Fruit fly (Drosophila melanogaster) whole organism, embryonic: ENCODE results near the gene OS9.

Experiments used
- ATbp ChIP-seq: fragments of 200-800 bp; sonication (Bioruptor generic); optimal IDR thresholded peaks from 2 replicates; lab custom pipeline; 2017; ENCODE audit warnings: missing biosample characterization, mild to moderate bottlenecking, missing genetic modification characterization, missing genetic modification reagents
- Abd-B ChIP-seq: fragments of 200-800 bp; sonication (Bioruptor generic); optimal IDR thresholded peaks from 2 replicates; lab custom pipeline; 2018; ENCODE audit warnings: missing biosample characterization, mild to moderate bottlenecking, missing genetic modification characterization, moderate library complexity
- Awh ChIP-seq: fragments of 200-800 bp; sonication (Bioruptor generic); IDR thresholded peaks from 2 replicates; pipeline ENCODE4, ENCODE4 v1.3.6; 2022; ENCODE audit warnings: missing biosample characterization, missing genetic modification characterization
- Blimp-1 ChIP-seq: fragments of 200-800 bp; sonication (Bioruptor generic); optimal IDR thresholded peaks from 3 replicates; lab custom pipeline; 2018; ENCODE audit warnings: missing biosample characterization, missing genetic modification characterization, mild to moderate bottlenecking, moderate library complexity, missing genetic modification reagents
- Bteb2 ChIP-seq: fragments of 200-800 bp; sonication (Bioruptor generic); optimal IDR thresholded peaks from 2 replicates; lab custom pipeline; 2016; ENCODE audit warnings: missing biosample characterization, missing genetic modification characterization
- C15 ChIP-seq: fragments of 200-800 bp; sonication (Bioruptor generic); IDR thresholded peaks from 3 replicates; pipeline ENCODE4 v1.3.6; 2022; ENCODE audit warnings: missing biosample characterization, missing genetic modification characterization
- CG10565 ChIP-seq: fragments of 200-800 bp; sonication (Bioruptor generic); optimal IDR thresholded peaks from 3 replicates; lab custom pipeline; 2016; ENCODE audit warnings: missing biosample characterization, mild to moderate bottlenecking, missing genetic modification characterization
- CG12071 ChIP-seq: fragments of 200-800 bp; sonication (Bioruptor generic); optimal IDR thresholded peaks from 3 replicates; lab custom pipeline; 2018; ENCODE audit warnings: missing biosample characterization, mild to moderate bottlenecking, missing genetic modification characterization
- CG14014 ChIP-seq: fragments of 200-800 bp; sonication (Bioruptor generic); IDR thresholded peaks from 2 replicates; pipeline ENCODE4 v1.3.6; 2022; ENCODE audit warnings: missing biosample characterization, missing genetic modification characterization
- CG1603 ChIP-seq: fragments of 200-800 bp; sonication (Bioruptor generic); optimal IDR thresholded peaks from 2 replicates; lab custom pipeline; 2019; ENCODE audit warnings: missing biosample characterization, mild to moderate bottlenecking, missing genetic modification characterization, moderate library complexity
- CG17359 ChIP-seq: fragments of 200-800 bp; sonication (Bioruptor generic); optimal IDR thresholded peaks from 3 replicates; lab custom pipeline; 2018; ENCODE audit warnings: missing biosample characterization, mild to moderate bottlenecking, missing genetic modification characterization, moderate library complexity
- CG17802 ChIP-seq: fragments of 200-800 bp; sonication (Bioruptor generic); optimal IDR thresholded peaks from 2 replicates; lab custom pipeline; 2018; ENCODE audit warnings: missing biosample characterization, mild to moderate bottlenecking, missing genetic modification characterization, moderate library complexity
- CG17912 ChIP-seq: fragments of 200-800 bp; sonication (Bioruptor generic); optimal IDR thresholded peaks from 2 replicates; lab custom pipeline; 2018; ENCODE audit warnings: missing biosample characterization, mild to moderate bottlenecking, missing genetic modification characterization
- CG18764 ChIP-seq: fragments of 200-800 bp; sonication (Bioruptor generic); optimal IDR thresholded peaks from 3 replicates; lab custom pipeline; 2016; ENCODE audit warnings: missing biosample characterization, missing genetic modification characterization
- CG34376 ChIP-seq: fragments of 200-800 bp; sonication (Bioruptor generic); optimal IDR thresholded peaks from 2 replicates; lab custom pipeline; 2018; ENCODE audit warnings: missing biosample characterization, mild to moderate bottlenecking, missing genetic modification characterization
- CG42726 ChIP-seq: fragments of 200-800 bp; sonication (Bioruptor generic); IDR thresholded peaks from 2 replicates; pipeline ENCODE4 v1.3.6; 2022; ENCODE audit warnings: missing biosample characterization, missing genetic modification characterization; ENCODE audit not compliant: partially characterized antibody
- CG6813 ChIP-seq: fragments of 200-800 bp; sonication (Bioruptor generic); optimal IDR thresholded peaks from 2 replicates; lab custom pipeline; 2017; ENCODE audit warnings: missing biosample characterization, missing genetic modification characterization, mild to moderate bottlenecking, moderate library complexity, missing genetic modification reagents
- Doc3 ChIP-seq: fragments of 200-800 bp; sonication (Bioruptor generic); IDR thresholded peaks from 3 replicates; pipeline ENCODE4 v1.3.6; 2022; ENCODE audit warnings: missing biosample characterization, missing genetic modification characterization; ENCODE audit not compliant: partially characterized antibody
- Drgx ChIP-seq: fragments of 200-800 bp; sonication (Bioruptor generic); IDR thresholded peaks from 2 replicates; pipeline ENCODE4 v1.3.6; 2022; ENCODE audit warnings: missing biosample characterization, missing genetic modification characterization
- Ets65A ChIP-seq: fragments of 200-800 bp; sonication (Bioruptor generic); peaks from one replicate; lab custom pipeline; 2016; ENCODE audit warnings: missing biosample characterization, missing genetic modification characterization
- Fer3 ChIP-seq: fragments of 200-800 bp; sonication (Bioruptor generic); optimal IDR thresholded peaks from 2 replicates; lab custom pipeline; 2018; ENCODE audit warnings: missing biosample characterization, mild to moderate bottlenecking, missing genetic modification characterization, moderate library complexity
- GATAe ChIP-seq: fragments of 200-800 bp; sonication (Bioruptor generic); conservative IDR thresholded peaks from 2 replicates; pipeline ENCODE4 v1.3.6; 2022; ENCODE audit warnings: missing biosample characterization, missing genetic modification characterization
- H15 ChIP-seq: fragments of 200-800 bp; sonication (Bioruptor generic); IDR thresholded peaks from 3 replicates; pipeline ENCODE4 v1.3.6; 2022; ENCODE audit warnings: missing biosample characterization, missing genetic modification characterization
- HmgZ ChIP-seq: fragments of 200-800 bp; sonication (Bioruptor generic); optimal IDR thresholded peaks from 2 replicates; lab custom pipeline; 2018; ENCODE audit warnings: missing biosample characterization, mild to moderate bottlenecking, missing genetic modification characterization
- Oli ChIP-seq: fragments of 200-800 bp; sonication (Bioruptor generic); optimal IDR thresholded peaks from 2 replicates; lab custom pipeline; 2018; ENCODE audit warnings: missing biosample characterization, mild to moderate bottlenecking, missing genetic modification characterization, moderate library complexity
- Poxn ChIP-seq: fragments of 200-800 bp; sonication (Bioruptor generic); IDR thresholded peaks from 2 replicates; pipeline ENCODE4 v1.3.6; 2022; ENCODE audit warnings: missing biosample characterization, missing genetic modification characterization
- Sox102F ChIP-seq: fragments of 200-800 bp; sonication (Bioruptor generic); optimal IDR thresholded peaks from 2 replicates; lab custom pipeline; 2018; ENCODE audit warnings: missing biosample characterization, mild to moderate bottlenecking, missing genetic modification characterization, moderate library complexity
- Xrp1 ChIP-seq: fragments of 200-800 bp; sonication (Bioruptor generic); IDR thresholded peaks from 2 replicates; pipeline ENCODE4 v1.3.6; 2022; ENCODE audit warnings: missing biosample characterization, missing genetic modification characterization
- aop ChIP-seq: fragments of 200-800 bp; sonication (Bioruptor generic); IDR thresholded peaks from 2 replicates; pipeline ENCODE4 v1.3.6; 2022; ENCODE audit warnings: missing biosample characterization, missing genetic modification characterization
- bab2 ChIP-seq: fragments of 200-800 bp; sonication (Bioruptor generic); optimal IDR thresholded peaks from 2 replicates; lab custom pipeline; 2016; ENCODE audit warnings: missing biosample characterization, missing genetic modification characterization
- bsh ChIP-seq, 2 experiments: fragments of 200-800 bp; sonication (Bioruptor generic); optimal IDR thresholded peaks; 2 replicates each; lab custom pipeline; 2017 to 2018; ENCODE audit warnings: mild to moderate bottlenecking in 2 of 2, missing biosample characterization in 2 of 2, missing genetic modification characterization in 2 of 2, moderate library complexity in 1 of 2
- ci ChIP-seq: fragments of 200-800 bp; sonication (Bioruptor generic); IDR thresholded peaks from 3 replicates; pipeline ENCODE4 v1.3.6; 2022; ENCODE audit warnings: missing biosample characterization, missing genetic modification characterization
- dmrt11E ChIP-seq: fragments of 200-800 bp; sonication (Bioruptor generic); optimal IDR thresholded peaks from 3 replicates; lab custom pipeline; 2018; ENCODE audit warnings: missing biosample characterization, mild to moderate bottlenecking, missing genetic modification characterization, moderate library complexity
- dmrt99B ChIP-seq: fragments of 200-800 bp; sonication (Bioruptor generic); optimal IDR thresholded peaks from 2 replicates; lab custom pipeline; 2018; ENCODE audit warnings: missing biosample characterization, mild to moderate bottlenecking, missing genetic modification characterization, moderate library complexity
- eve ChIP-seq, 2 experiments: fragments of >200 bp; optimal IDR thresholded peaks; 2 replicates each; lab custom pipeline; 2017; ENCODE audit warnings: missing biosample characterization in 2 of 2, missing genetic modification characterization in 2 of 2
- ewg ChIP-seq: fragments of 200-800 bp; sonication (Bioruptor generic); optimal IDR thresholded peaks from 3 replicates; lab custom pipeline; 2017; ENCODE audit warnings: mild to moderate bottlenecking, missing biosample characterization, missing genetic modification reagents, missing genetic modification characterization
- kni ChIP-seq: fragments of 200-800 bp; sonication (Bioruptor generic); optimal IDR thresholded peaks from 3 replicates; lab custom pipeline; 2017; ENCODE audit warnings: mild to moderate bottlenecking, missing biosample characterization, missing genetic modification reagents, missing genetic modification characterization
- mirr ChIP-seq: fragments of 200-800 bp; sonication (Bioruptor generic); optimal IDR thresholded peaks from 3 replicates; lab custom pipeline; 2018; ENCODE audit warnings: missing biosample characterization, mild to moderate bottlenecking, missing genetic modification characterization
- nau ChIP-seq: fragments of 200-800 bp; sonication (Bioruptor generic); optimal IDR thresholded peaks from 3 replicates; lab custom pipeline; 2017; ENCODE audit warnings: missing biosample characterization, mild to moderate bottlenecking, missing genetic modification characterization, missing genetic modification reagents
- nerfin-1 ChIP-seq: fragments of 200-800 bp; sonication (Bioruptor generic); optimal IDR thresholded peaks from 3 replicates; lab custom pipeline; 2019; ENCODE audit warnings: missing biosample characterization, mild to moderate bottlenecking, missing genetic modification characterization, moderate library complexity
- odd ChIP-seq: fragments of 200-800 bp; sonication (Bioruptor generic); optimal IDR thresholded peaks from 2 replicates; lab custom pipeline; 2017; ENCODE audit warnings: missing biosample characterization, mild to moderate bottlenecking, missing genetic modification characterization
- p53 ChIP-seq: fragments of 200-800 bp; sonication (Bioruptor generic); optimal IDR thresholded peaks from 2 replicates; lab custom pipeline; 2016; ENCODE audit warnings: missing biosample characterization, missing genetic modification characterization
- phol ChIP-seq: fragments of 200-800 bp; sonication (Bioruptor generic); optimal IDR thresholded peaks from 3 replicates; lab custom pipeline; 2018; ENCODE audit warnings: missing biosample characterization, mild to moderate bottlenecking, missing genetic modification characterization, moderate library complexity
- sd ChIP-seq: fragments of 200-800 bp; sonication (Bioruptor generic); optimal IDR thresholded peaks from 3 replicates; lab custom pipeline; 2018; ENCODE audit warnings: missing biosample characterization, mild to moderate bottlenecking, missing genetic modification characterization, moderate library complexity
- sens ChIP-seq: fragments of 200-800 bp; sonication (Bioruptor generic); peaks from one replicate; lab custom pipeline; 2016; ENCODE audit warnings: missing biosample characterization, missing genetic modification characterization
- seq ChIP-seq: fragments of 200-800 bp; sonication (Bioruptor generic); IDR thresholded peaks from 2 replicates; pipeline ENCODE4 v1.3.6; 2022; ENCODE audit warnings: missing biosample characterization, missing genetic modification characterization
- shn ChIP-seq: fragments of 200-800 bp; sonication (Bioruptor generic); optimal IDR thresholded peaks from 3 replicates; lab custom pipeline; 2016; ENCODE audit warnings: missing biosample characterization, missing genetic modification characterization

OS9 gene

dm6 chr2L:20004341-20004740 is 38.0 kb upstream of the OS9 start (continued):
- no peak for TF ChIP-seq dmrt11E (tag; lab: Kevin White, UChicago)
- TF ChIP-seq CG14014 (GFP tag; lab: Robert Waterston, UW), result peak; percentile 28; the same call in 1 of the 2 replicates
- TF ChIP-seq HmgZ (tag; lab: Kevin White, UChicago), result no peak
- no peak for TF ChIP-seq C15 (GFP tag; lab: Robert Waterston, UW)
- TF ChIP-seq odd (GFP tag; lab: Kevin White, UChicago), result no peak
- TF ChIP-seq ci, result peak; percentile 56; the same call in 2 of the 3 replicates
- TF ChIP-seq Awh (GFP tag; lab: Robert Waterston, UW), result 0 out of 2 replicates have a peak, but pooled peaks have one; percentile 17
- peak; percentile 15 for TF ChIP-seq ewg (GFP tag; lab: Kevin White, UChicago)
- TF ChIP-seq Bteb2 (GFP tag; lab: Kevin White, UChicago), result no peak
- TF ChIP-seq CG34376 (GFP tag; lab: Kevin White, UChicago), result no peak
- TF ChIP-seq kni (GFP tag; lab: Kevin White, UChicago), result peak; percentile 79
- TF ChIP-seq ATbp (GFP tag; lab: Kevin White, UChicago), result peak; percentile 58
- TF ChIP-seq CG17359, result peak; percentile 6
- TF ChIP-seq Fer3 (tag; lab: Kevin White, UChicago), result no peak
- TF ChIP-seq CG17912 (GFP tag; lab: Kevin White, UChicago), result peak; percentile 13
- TF ChIP-seq, all 482 proteins: peak for 18

dm6 chr2L:20002086-20002485 is 35.8 kb upstream of the OS9 start:
- TF ChIP-seq sens (GFP tag; lab: Kevin White, UChicago) (peak; percentile 20), Blimp-1 (GFP tag; lab: Kevin White, UChicago) (peak; percentile 10), eve (GFP tag; optimal IDR thresholded peaks at IDR 0.05; lab: Kevin White, UChicago) (peak in 1 of 2 experiments; percentile 51), dmrt99B (tag; lab: Kevin White, UChicago) (peak; percentile 4), CG10565 (GFP tag; lab: Kevin White, UChicago) (no peak), Drgx (GFP tag; lab: Robert Waterston, UW) (peak; percentile 29; the same call in 1 of the 2 replicates), phol (tag; lab: Kevin White, UChicago) (peak; percentile 21), CG18764 (GFP tag; lab: Kevin White, UChicago) (no peak), GATAe (GFP tag; lab: Robert Waterston, UW) (no peak), bsh (GFP tag; optimal IDR thresholded peaks at IDR 0.05; lab: Kevin White, UChicago) (peak in 1 of 2 experiments; percentile 18), Ets65A (GFP tag; lab: Kevin White, UChicago) (peak; percentile 60)
- TF ChIP-seq, all 482 proteins: peak for 8

- TF ChIP-seq nau (GFP tag; lab: Kevin White, UChicago) (peak; percentile 26), ewg (GFP tag; lab: Kevin White, UChicago) (no peak), bab2 (GFP tag; lab: Kevin White, UChicago) (no peak), seq (GFP tag; lab: Robert Waterston, UW) (no peak), Xrp1 (GFP tag; lab: Robert Waterston, UW) (peak; percentile 37; the same call in 1 of the 2 replicates), shn (no peak), CG6813 (GFP tag; lab: Kevin White, UChicago) (peak; percentile 55), p53 (no peak), mirr (GFP tag; lab: Kevin White, UChicago) (no peak), CG17802 (tag; lab: Kevin White, UChicago) (peak; percentile 27), sd (tag; lab: Kevin White, UChicago) (no peak), nerfin-1 (tag; lab: Kevin White, UChicago) (peak; percentile 31), Oli (tag; lab: Kevin White, UChicago) (no peak), CG42726 (GFP tag; lab: Robert Waterston, UW) (no peak), CG12071 (GFP tag; lab: Kevin White, UChicago) (peak; percentile 48), H15 (GFP tag; lab: Robert Waterston, UW) (no peak), Poxn (no peak), CG1603 (tag; lab: Kevin White, UChicago) (peak; percentile 23), Abd-B (no peak), aop (GFP tag; lab: Robert Waterston, UW) (no peak), Doc3 (GFP tag; lab: Robert Waterston, UW) (no peak), Sox102F (GFP tag; lab: Kevin White, UChicago) (peak; percentile 16)
Measured at dm6 chr2L:19998139-19998538, 31.8 kb upstream of the OS9 start.
